Worm (Caenorhabditis elegans) whole organism, mixed stage, embryonic: ENCODE results near the gene F02C12.3.

Source experiments
- blmp-1 ChIP-seq: fragments of 150-350 bp; optimal IDR thresholded peaks from 2 replicates; lab custom pipeline; 2014; ENCODE audit warnings: missing biosample characterization, missing genetic modification characterization
- ceh-83 ChIP-seq: fragments of 200-800 bp; sonication (Bioruptor generic); optimal IDR thresholded peaks from 2 replicates; lab custom pipeline; 2018; ENCODE audit warnings: mild to moderate bottlenecking, missing genetic modification characterization, missing compliant biosample characterization
- ces-1 ChIP-seq: fragments of 150-350 bp; optimal IDR thresholded peaks from 2 replicates; lab custom pipeline; 2014; ENCODE audit warnings: missing biosample characterization, missing genetic modification reagents, missing genetic modification characterization
- lin-13 ChIP-seq: fragments of 150-350 bp; optimal IDR thresholded peaks from 2 replicates; lab custom pipeline; 2014; ENCODE audit warnings: missing biosample characterization, missing genetic modification characterization
- mab-5 ChIP-seq: fragments of 150-350 bp; optimal IDR thresholded peaks from 2 replicates; lab custom pipeline; 2014; ENCODE audit warnings: missing biosample characterization, missing genetic modification characterization
- mls-2 ChIP-seq: sonication (generic microtip); optimal IDR thresholded peaks from 2 replicates; lab custom pipeline; 2016; ENCODE audit warnings: mild to moderate bottlenecking, missing genetic modification characterization, moderate library complexity, missing compliant biosample characterization
- nhr-12 ChIP-seq: fragments of 150-350 bp; optimal IDR thresholded peaks from 2 replicates; lab custom pipeline; 2014; ENCODE audit warnings: missing biosample characterization, missing genetic modification characterization
- nhr-28 ChIP-seq: fragments of 150-350 bp; optimal IDR thresholded peaks from 2 replicates; lab custom pipeline; 2014; ENCODE audit warnings: missing biosample characterization, missing genetic modification characterization
- pha-4 ChIP-seq: fragments of 150-350 bp; optimal IDR thresholded peaks from 2 replicates; lab custom pipeline; 2018; ENCODE audit warnings: missing biosample characterization, missing genetic modification reagents, missing genetic modification characterization
- tbx-8 ChIP-seq: fragments of 200-800 bp; sonication (Bioruptor generic); optimal IDR thresholded peaks from 2 replicates; lab custom pipeline; 2018; ENCODE audit warnings: mild to moderate bottlenecking, missing genetic modification characterization, moderate library complexity, missing compliant biosample characterization
- unc-39 ChIP-seq: fragments of 150-350 bp; optimal IDR thresholded peaks from 2 replicates; lab custom pipeline; 2014; ENCODE audit warnings: missing biosample characterization, missing genetic modification characterization
- unc-62 ChIP-seq: fragments of 150-350 bp; optimal IDR thresholded peaks from 2 replicates; lab custom pipeline; 2014; ENCODE audit warnings: missing biosample characterization, missing genetic modification reagents, missing genetic modification characterization
- ztf-11 ChIP-seq: fragments of 150-350 bp; optimal IDR thresholded peaks from 2 replicates; lab custom pipeline; 2014; ENCODE audit warnings: missing biosample characterization, missing genetic modification characterization

DNA sequence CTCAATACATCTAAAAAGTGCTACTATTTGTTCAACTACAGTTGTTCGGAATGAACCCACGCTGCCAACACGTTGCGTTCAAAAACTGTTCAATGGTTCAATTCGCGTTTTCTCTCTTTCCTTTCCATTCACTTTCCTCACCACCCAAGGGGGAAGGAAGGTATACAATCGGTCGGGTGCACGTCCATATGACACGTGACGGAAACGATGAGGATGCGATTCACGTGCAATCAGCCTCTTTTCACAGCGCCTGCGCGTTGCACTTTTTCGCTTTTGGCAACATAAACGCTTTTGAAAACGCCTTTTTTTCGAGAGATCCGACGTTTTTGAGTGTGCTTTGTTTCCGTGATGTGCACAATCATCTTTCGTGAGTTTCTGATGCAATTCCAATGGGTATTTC is 38.2 kb upstream of the F02C12.3 start:
- TF ChIP-seq nhr-28 (tag; lab: Kevin White, UChicago), result no peak
- TF ChIP-seq blmp-1, result peak; percentile 3
- no peak for TF ChIP-seq tbx-8 (GFP tag; lab: Kevin White, UChicago)
- TF ChIP-seq pha-4 (tag; lab: Kevin White, UChicago), result no peak
- TF ChIP-seq nhr-12 (tag; lab: Kevin White, UChicago), result no peak
- TF ChIP-seq mls-2 (tag; lab: Kevin White, UChicago), result no peak
- TF ChIP-seq mab-5 (tag; lab: Kevin White, UChicago), result no peak
- no peak for TF ChIP-seq unc-62
- no peak for TF ChIP-seq ces-1 (GFP tag; lab: Kevin White, UChicago)
- no peak for TF ChIP-seq unc-39 (tag; lab: Kevin White, UChicago)
- no peak for TF ChIP-seq ztf-11 (tag; lab: Kevin White, UChicago)
- TF ChIP-seq ceh-83 (GFP tag; lab: Kevin White, UChicago), result no peak
- TF ChIP-seq lin-13 (tag; lab: Kevin White, UChicago), result no peak
